Worm (Caenorhabditis elegans) whole organism, L1 larva: ENCODE measurements around the gene popl-1.
A peak's percentile ranks its signal among the peaks of the same experiment; 100 is the strongest.

Source experiments
- C04F5.9 ChIP-seq: sonication (generic microtip); optimal IDR thresholded peaks from 2 replicates; lab custom pipeline; 2016; ENCODE audit warnings: missing genetic modification characterization, missing compliant biosample characterization
- ama-1 ChIP-seq: fragments of 150-350 bp; optimal IDR thresholded peaks from 2 replicates; lab custom pipeline; 2014
- blmp-1 ChIP-seq: fragments of 150-350 bp; optimal IDR thresholded peaks from 2 replicates; lab custom pipeline; 2014; ENCODE audit warnings: missing biosample characterization, missing genetic modification characterization
- nhr-77 ChIP-seq: fragments of 150-350 bp; optimal IDR thresholded peaks from 2 replicates; lab custom pipeline; 2014; ENCODE audit warnings: missing biosample characterization, missing genetic modification characterization
- skn-1 ChIP-seq: fragments of 150-350 bp; optimal IDR thresholded peaks from 2 replicates; lab custom pipeline; 2014; ENCODE audit warnings: missing biosample characterization, missing genetic modification characterization
- unc-62 ChIP-seq: fragments of 150-350 bp; optimal IDR thresholded peaks from 2 replicates; lab custom pipeline; 2014; ENCODE audit warnings: missing biosample characterization, missing genetic modification reagents, missing genetic modification characterization

- TF ChIP-seq skn-1 (tag; lab: Kevin White, UChicago): peak; percentile 86
- TF ChIP-seq C04F5.9 (tag; lab: Kevin White, UChicago): peak; percentile 11
- TF ChIP-seq blmp-1 (tag; lab: Kevin White, UChicago): peak; percentile 82
- no peak for TF ChIP-seq ama-1 (lab: Kevin White, UChicago)
- peak; percentile 50 for TF ChIP-seq nhr-77 (tag; lab: Kevin White, UChicago)
- TF ChIP-seq unc-62 (GFP tag; lab: Kevin White, UChicago): no peak
These were observed 33.4 kb upstream of the popl-1 start for ce11 chrIII:6464113-6464571.
